Worm (Caenorhabditis elegans) whole organism, L2 larva: ENCODE results near the gene tra-3.

Experiments
- R02D3.7 ChIP-seq: fragments of 150-350 bp; optimal IDR thresholded peaks from 2 replicates; lab custom pipeline; 2014; ENCODE audit warnings: missing biosample characterization, missing genetic modification characterization
- aly-2 ChIP-seq: fragments of 150-350 bp; optimal IDR thresholded peaks from 2 replicates; lab custom pipeline; 2014; ENCODE audit warnings: missing biosample characterization, missing genetic modification characterization
- ceh-82 ChIP-seq: fragments of 150-350 bp; optimal IDR thresholded peaks from 2 replicates; lab custom pipeline; 2014; ENCODE audit warnings: missing biosample characterization, missing genetic modification characterization
- egl-27 ChIP-seq: sonication (generic microtip); optimal IDR thresholded peaks from 3 replicates; lab custom pipeline; 2017; ENCODE audit warnings: missing biosample characterization, missing genetic modification reagents, missing genetic modification characterization
- elt-1 ChIP-seq: fragments of 150-350 bp; optimal IDR thresholded peaks from 2 replicates; lab custom pipeline; 2014; ENCODE audit warnings: missing biosample characterization, missing genetic modification characterization
- lin-11 ChIP-seq: fragments of 150-350 bp; sonication (generic microtip); optimal IDR thresholded peaks from 2 replicates; lab custom pipeline; 2014; ENCODE audit warnings: missing biosample characterization, missing genetic modification characterization, inconsistent platforms, mixed read lengths
- mab-5 ChIP-seq: fragments of 150-350 bp; optimal IDR thresholded peaks from 2 replicates; lab custom pipeline; 2014; ENCODE audit warnings: missing biosample characterization, missing genetic modification characterization
- mdl-1 ChIP-seq, 2 experiments: fragments of 150-350 bp in 1 of 2; sonication (generic microtip) in 1 of 2; optimal IDR thresholded peaks; 2 replicates each; lab custom pipeline; 2017; ENCODE audit warnings: missing biosample characterization in 2 of 2, missing genetic modification characterization in 2 of 2
- nhr-11 ChIP-seq: fragments of 150-350 bp; optimal IDR thresholded peaks from 2 replicates; lab custom pipeline; 2014; ENCODE audit warnings: missing biosample characterization, missing genetic modification characterization
- sem-4 ChIP-seq: fragments of 150-350 bp; optimal IDR thresholded peaks from 2 replicates; lab custom pipeline; 2014; ENCODE audit warnings: missing biosample characterization, missing genetic modification reagents, missing genetic modification characterization
- unc-62 ChIP-seq: fragments of 150-350 bp; optimal IDR thresholded peaks from 2 replicates; lab custom pipeline; 2014; ENCODE audit warnings: missing biosample characterization, missing genetic modification reagents, missing genetic modification characterization

ce11 chrIV:14391268-14391667, 52.7 kb downstream of the tra-3 start:
- TF ChIP-seq lin-11 (tag; lab: Kevin White, UChicago) (no peak), aly-2 (tag; lab: Kevin White, UChicago) (no peak), mdl-1 (tag; optimal IDR thresholded peaks at IDR 0.05; lab: Kevin White, UChicago) (no peak), egl-27 (tag; lab: Kevin White, UChicago) (no peak), unc-62 (GFP tag; lab: Kevin White, UChicago) (no peak), mab-5 (tag; lab: Kevin White, UChicago) (no peak), nhr-11 (tag; lab: Kevin White, UChicago) (no peak), elt-1 (tag; lab: Kevin White, UChicago) (no peak), sem-4 (tag; lab: Kevin White, UChicago) (no peak), R02D3.7 (tag; lab: Kevin White, UChicago) (no peak), ceh-82 (tag; lab: Kevin White, UChicago) (no peak)
